Fruit fly (Drosophila melanogaster) ovary, adult (tissue): Measurements from ENCODE around the gene CG13000.

Source experiments
- CG17801 ChIP-seq: fragments of 200-800 bp; optimal IDR thresholded peaks from 2 replicates; lab custom pipeline; 2019; ENCODE audit warnings: missing biosample characterization, mild to moderate bottlenecking, missing genetic modification characterization, moderate library complexity; ENCODE audit not compliant: partially characterized antibody

CG13000 gene

DNA sequence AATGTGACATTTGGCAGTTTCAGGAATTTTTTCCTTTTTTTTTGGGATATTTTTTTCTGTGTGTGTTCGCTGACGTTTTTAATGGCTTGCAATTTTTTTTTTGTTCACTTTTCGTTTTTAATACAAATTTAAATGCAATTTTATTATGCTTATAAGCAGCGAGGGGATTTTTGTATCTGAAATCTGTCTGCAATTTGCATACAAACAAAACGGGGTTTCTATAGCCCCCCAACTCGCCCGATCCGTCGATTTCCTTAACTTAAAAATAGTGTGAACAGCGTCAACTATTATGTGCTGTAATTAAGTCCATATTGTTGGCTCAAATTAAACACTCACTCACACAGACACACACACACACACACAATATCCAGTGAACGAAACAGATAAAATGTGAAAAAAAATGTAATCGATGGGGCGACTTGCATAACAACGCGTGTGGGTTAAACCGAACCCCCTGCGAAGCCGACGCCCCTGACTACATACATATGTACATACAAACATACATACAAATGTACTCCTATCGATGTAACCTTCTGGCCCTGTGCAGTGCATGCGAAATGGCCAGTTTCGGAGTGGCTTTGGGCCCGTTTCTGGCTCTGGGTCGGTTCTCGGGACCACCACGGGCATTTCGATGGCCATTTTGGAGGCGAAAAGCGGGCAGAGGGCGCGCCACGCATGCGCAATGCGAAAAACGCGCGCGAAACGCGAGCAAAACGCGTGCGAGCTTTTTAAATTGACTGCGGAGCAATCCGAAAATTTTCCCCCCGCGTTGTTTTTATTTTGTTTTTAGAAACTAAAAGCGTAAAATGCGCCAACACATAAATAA lies 16.1 kb downstream of the CG13000 start:
- TF ChIP-seq CG17801 (GFP tag; lab: Kevin White, UChicago) = no peak

DNA sequence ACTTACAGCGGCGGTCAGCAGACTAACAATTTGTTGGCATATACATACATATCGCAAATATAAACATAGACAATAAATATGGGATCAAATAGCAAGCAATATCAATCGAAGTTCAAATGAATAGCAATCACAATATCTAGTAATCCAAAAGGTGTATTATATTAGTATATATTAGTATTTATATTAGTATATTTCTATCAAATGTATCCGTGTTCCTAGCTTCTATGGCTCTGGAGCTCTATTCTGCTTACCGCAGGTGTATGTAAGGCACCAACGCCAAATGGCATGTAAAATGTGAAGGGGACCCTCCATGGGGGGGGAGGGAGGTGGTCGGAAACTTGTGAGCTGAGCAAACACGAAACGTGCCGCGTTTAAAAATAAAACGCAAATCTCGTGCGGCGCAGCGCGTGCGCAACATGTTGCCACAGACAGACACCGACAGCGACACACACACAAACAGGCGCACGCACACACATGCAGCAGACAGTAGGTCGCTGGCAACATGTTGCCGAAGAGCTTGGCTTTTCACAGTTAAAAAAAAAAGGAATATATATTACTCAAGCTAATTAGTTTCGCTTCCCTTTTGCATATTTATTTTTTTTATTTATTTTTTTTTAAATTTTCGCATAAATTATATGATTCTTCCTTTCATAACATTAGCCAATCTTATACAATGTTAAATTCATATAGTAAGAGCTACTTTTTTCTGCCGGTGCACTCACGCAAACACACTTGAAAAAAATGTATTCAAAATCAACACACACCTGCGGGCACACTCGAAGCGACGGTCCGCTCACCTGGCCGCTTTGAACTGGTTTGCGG lies 17.6 kb downstream of the CG13000 start:
- no peak for TF ChIP-seq CG17801 (GFP tag; lab: Kevin White, UChicago)

DNA sequence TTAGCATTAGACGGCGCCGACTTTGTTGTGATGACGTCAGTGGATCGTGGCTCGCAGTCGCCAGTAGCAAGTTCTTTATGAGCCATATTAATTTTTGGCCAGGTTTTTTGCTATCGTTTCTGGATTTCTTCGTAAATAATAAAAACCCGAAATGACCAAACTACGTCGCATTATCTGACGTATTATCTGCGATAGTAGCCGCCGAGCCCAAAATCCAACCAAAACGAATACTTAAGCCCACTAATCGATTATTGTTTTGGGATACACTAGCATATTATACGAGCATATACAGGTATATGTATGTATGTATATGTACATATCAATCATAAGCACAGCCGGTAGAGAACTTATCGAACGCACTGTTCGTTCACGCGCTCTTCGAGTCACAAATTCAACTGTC lies 21.5 kb downstream of the CG13000 start:
- TF ChIP-seq CG17801 (GFP tag; lab: Kevin White, UChicago) = no peak

DNA sequence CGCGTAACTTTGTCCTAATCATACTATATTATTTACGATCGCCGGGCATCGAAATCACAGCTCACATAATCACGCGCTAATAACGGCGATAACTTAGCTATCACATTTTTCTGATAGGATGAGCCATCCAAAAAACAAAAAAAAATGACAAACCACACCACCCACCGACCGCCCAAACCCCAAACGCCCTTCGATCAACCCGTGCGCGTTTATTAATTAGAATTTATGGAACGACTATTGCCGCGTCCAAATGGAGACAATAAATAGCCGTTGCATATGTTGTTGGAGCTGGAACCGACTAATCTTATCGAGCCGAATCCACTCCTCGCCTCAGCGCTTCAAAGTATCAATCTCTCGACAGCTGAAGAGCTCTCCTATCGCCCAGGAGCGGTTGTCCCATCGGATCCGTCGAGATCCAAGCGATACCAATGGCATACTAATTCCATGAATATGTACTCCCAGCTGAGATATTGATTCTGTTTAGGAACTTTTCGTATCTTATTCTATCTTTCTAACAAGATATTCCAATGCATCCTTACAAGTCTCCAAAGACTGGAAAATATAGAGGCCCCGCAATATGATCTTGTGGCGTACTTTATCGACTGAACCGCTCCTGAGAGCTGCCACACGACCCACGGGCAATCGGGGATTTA lies 24.1 kb downstream of the CG13000 start:
- TF ChIP-seq CG17801 (GFP tag; lab: Kevin White, UChicago) = no peak

- TF ChIP-seq CG17801 (GFP tag; lab: Kevin White, UChicago) = no peak
These were observed 24.8 kb downstream of the CG13000 start for dm6 chrX:16923503-16923902.

- no peak for TF ChIP-seq CG17801 (GFP tag; lab: Kevin White, UChicago)
These were observed 25.6 kb downstream of the CG13000 start for dm6 chrX:16922626-16923025.

DNA sequence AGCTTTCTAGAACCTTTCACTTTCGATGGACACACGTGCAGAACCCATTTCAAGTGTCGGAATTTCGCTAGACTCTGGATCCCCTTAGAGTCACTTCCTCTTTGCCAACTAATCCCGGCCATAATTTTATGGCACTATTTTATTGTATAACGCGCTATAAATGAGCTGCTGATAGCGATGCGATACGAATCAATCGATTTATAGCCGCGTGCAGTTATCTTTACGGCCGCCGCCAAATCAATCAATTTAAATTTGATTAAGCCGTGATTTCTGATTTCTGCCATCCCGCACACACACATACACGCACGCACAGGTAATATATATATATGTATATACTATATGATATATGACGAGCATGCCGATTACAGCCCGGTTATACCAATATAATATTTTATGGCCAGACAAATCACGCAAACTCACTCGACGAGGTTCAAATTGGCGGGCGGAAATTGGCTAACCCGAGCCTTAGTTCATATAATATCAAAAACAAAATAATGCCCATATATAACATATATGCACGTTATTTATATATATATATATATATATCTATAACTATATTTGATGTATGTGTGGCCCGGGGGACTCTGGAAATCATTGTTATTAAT lies 27.5 kb downstream of the CG13000 start:
- TF ChIP-seq CG17801 (GFP tag; lab: Kevin White, UChicago) = no peak

- no peak for TF ChIP-seq CG17801 (GFP tag; lab: Kevin White, UChicago)
These were observed 29.4 kb downstream of the CG13000 start for dm6 chrX:16918767-16919336.

DNA sequence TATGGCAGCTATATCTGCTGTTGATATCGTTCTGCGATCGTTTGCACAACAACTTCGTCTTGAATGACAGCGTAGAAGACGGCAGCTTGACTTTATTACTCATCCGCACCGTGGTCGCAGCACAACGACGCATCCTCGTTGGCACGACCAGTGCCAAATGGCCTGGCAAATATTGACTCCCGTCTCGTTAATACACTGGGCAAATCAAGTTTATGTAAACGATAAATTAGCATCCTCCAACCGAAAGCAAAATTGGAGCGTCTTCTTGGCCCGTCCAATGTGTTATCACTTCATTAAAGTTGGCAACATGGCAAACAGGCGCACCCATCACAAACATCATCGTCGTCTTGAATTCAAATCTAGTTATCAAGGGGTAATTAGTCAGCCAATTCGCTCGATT lies 30.8 kb downstream of the CG13000 start:
- no peak for TF ChIP-seq CG17801 (GFP tag; lab: Kevin White, UChicago)

dm6 chrX:16912965-16913755 lies 35.1 kb downstream of the CG13000 start, which contains the start of gene CG4928:
CG4928 (plus strand) TSS chrX:16913180.
- no peak for TF ChIP-seq CG17801 (GFP tag; lab: Kevin White, UChicago)

DNA sequence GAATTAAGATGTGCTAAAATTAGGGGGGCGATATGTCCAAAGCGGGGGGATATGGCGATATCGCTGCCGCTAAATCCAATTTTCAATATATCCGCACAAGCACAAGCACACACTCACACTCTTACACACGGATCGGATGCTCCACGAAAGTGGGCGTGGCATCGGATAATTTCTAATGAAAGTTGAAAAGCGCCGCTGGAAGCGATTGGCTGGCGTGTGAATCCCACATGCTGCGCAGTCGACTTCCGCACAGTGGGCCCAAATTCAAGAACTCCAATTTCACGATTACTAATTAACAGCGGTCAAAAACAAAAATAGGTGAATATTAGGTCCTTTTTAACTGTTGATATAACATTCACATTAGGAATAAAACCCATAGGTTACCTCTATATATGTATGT lies 36.3 kb downstream of the CG13000 start:
- no peak for TF ChIP-seq CG17801 (GFP tag; lab: Kevin White, UChicago)

DNA sequence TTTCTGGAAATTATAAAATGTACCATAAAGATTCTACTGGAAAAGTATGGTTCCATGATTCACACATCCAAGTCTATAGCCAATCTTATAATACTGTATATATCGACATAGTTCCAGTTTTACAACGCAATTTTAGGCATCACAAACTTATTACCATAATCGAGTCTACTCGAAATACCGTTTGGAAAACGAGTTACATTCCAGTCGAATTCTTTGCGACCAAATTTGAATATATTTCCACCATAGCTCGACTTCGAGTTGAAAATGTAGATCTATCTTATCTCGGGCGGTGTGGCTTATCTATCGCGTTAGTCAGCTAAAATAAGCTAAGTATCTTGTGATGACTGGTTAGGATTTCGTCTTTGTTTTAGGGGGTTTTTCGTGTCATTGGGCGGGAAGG lies 38.4 kb downstream of the CG13000 start:
- no peak for TF ChIP-seq CG17801 (GFP tag; lab: Kevin White, UChicago)

dm6 chrX:16909297-16909696 lies 39.0 kb downstream of the CG13000 start:
- no peak for TF ChIP-seq CG17801 (GFP tag; lab: Kevin White, UChicago)

- no peak for TF ChIP-seq CG17801 (GFP tag; lab: Kevin White, UChicago)
These were observed 40.6 kb downstream of the CG13000 start for dm6 chrX:16907675-16908074.
